Fruit fly (Drosophila melanogaster): ENCODE results near the gene CG8086.

Gene CG8086

DNA sequence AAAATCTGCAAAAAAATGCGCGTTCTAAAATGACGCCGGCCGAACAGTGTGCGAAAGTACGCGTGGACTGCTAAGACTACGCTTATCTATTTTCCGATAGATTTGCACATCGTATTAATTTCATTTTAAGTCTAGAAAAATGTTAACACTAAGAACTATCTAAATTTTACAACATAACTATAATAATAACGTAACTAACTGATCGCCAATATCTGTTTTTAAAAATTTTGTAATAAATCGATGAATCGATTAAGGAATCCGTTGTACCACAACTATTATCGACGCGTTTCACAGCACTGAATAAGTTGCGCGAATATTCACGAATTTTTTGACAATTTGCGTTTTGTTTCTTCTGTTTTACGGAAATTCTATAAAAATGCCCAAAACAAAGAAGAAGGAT lies 46.2 kb downstream of the CG8086 start, which contains the start of gene Ssb-c31a (continued):
- no peak for TF ChIP-seq CG6813 (GFP tag; optimal IDR thresholded peaks at IDR 0.05)
- peak; percentile 68 for TF ChIP-seq GATAe (GFP tag; conservative IDR thresholded peaks at IDR 0.05)
- peak; percentile 81 for TF ChIP-seq sob (GFP tag; IDR thresholded peaks at IDR 0.05)
- 0 out of 2 replicates have a peak, but pooled peaks have one; percentile 43 for TF ChIP-seq ttk (GFP tag; IDR thresholded peaks at IDR 0.05)
- TF ChIP-seq CG3726 (GFP tag; IDR thresholded peaks at IDR 0.05) = no peak
- TF ChIP-seq mirr (GFP tag; optimal IDR thresholded peaks at IDR 0.05) = no peak
- TF ChIP-seq sd (tag; optimal IDR thresholded peaks at IDR 0.05) = peak; percentile 61
- TF ChIP-seq CG11247 (GFP tag; IDR thresholded peaks at IDR 0.05) = no peak
- TF ChIP-seq lbe (GFP tag; optimal IDR thresholded peaks at IDR 0.05) = peak; percentile 73
- TF ChIP-seq Dfd (GFP tag; optimal IDR thresholded peaks at IDR 0.05) = no peak
- TF ChIP-seq Antp (GFP tag; optimal IDR thresholded peaks at IDR 0.05) = peak; percentile 22
- TF ChIP-seq Usf (GFP tag; optimal IDR thresholded peaks at IDR 0.05) = no peak
- TF ChIP-seq hth (optimal IDR thresholded peaks at IDR 0.05) = no peak
- TF ChIP-seq usp (GFP tag; optimal IDR thresholded peaks at IDR 0.05) = no peak
- peak; percentile 81 for TF ChIP-seq CG3847 (GFP tag; IDR thresholded peaks at IDR 0.05)
- TF ChIP-seq HLH54F (GFP tag; optimal IDR thresholded peaks at IDR 0.05) = peak; percentile 53
- TF ChIP-seq Ada2b (GFP tag; IDR thresholded peaks at IDR 0.05) = no peak
- no peak for TF ChIP-seq CG12071 (GFP tag; optimal IDR thresholded peaks at IDR 0.05)
- TF ChIP-seq fd3F (GFP tag; optimal IDR thresholded peaks at IDR 0.05) = no peak
- TF ChIP-seq TFAM (GFP tag; optimal IDR thresholded peaks at IDR 0.05) = no peak
- TF ChIP-seq pan (optimal IDR thresholded peaks at IDR 0.05) = no peak
- TF ChIP-seq pan (GFP tag; optimal IDR thresholded peaks at IDR 0.05 in 1 of 2, IDR thresholded peaks at IDR 0.05 in 1 of 2) = no peak
- no peak for TF ChIP-seq pros (GFP tag; optimal IDR thresholded peaks at IDR 0.05)
- no peak for TF ChIP-seq CG10959 (GFP tag; IDR thresholded peaks at IDR 0.05)
- TF ChIP-seq Hmx (GFP tag; optimal IDR thresholded peaks at IDR 0.05) = peak; percentile 33
- TF ChIP-seq Elba2 (GFP tag; optimal IDR thresholded peaks at IDR 0.05) = no peak
- peak; percentile 33 for TF ChIP-seq dmrt99B (tag; optimal IDR thresholded peaks at IDR 0.05)
- peak; percentile 80 for TF ChIP-seq unc-4 (GFP tag; IDR thresholded peaks at IDR 0.05; ENCODE audit: partially characterized antibody)
- TF ChIP-seq Trl (optimal IDR thresholded peaks at IDR 0.05) = no peak
- peak; percentile 63 for TF ChIP-seq Trl (GFP tag; optimal IDR thresholded peaks at IDR 0.05)
- peak; percentile 28; the same call in 1 of the 2 replicates for TF ChIP-seq CG17328 (GFP tag; IDR thresholded peaks at IDR 0.05)
- 0 out of 3 replicates have a peak, but pooled peaks have one; percentile 18 for TF ChIP-seq so (GFP tag; IDR thresholded peaks at IDR 0.05)
- no peak for TF ChIP-seq ase (GFP tag; IDR thresholded peaks at IDR 0.05)
- TF ChIP-seq CG16779 (GFP tag; IDR thresholded peaks at IDR 0.05) = no peak
- TF ChIP-seq zen2 (GFP tag; IDR thresholded peaks at IDR 0.05; ENCODE audit: partially characterized antibody) = peak; percentile 28; the same call in 1 of the 3 replicates
- peak; percentile 56 for TF ChIP-seq CG1603 (tag; optimal IDR thresholded peaks at IDR 0.05)
- TF ChIP-seq Sox102F (GFP tag; optimal IDR thresholded peaks at IDR 0.05) = no peak
- TF ChIP-seq salm (tag; optimal IDR thresholded peaks at IDR 0.05) = no peak
- TF ChIP-seq tgo (GFP tag; IDR thresholded peaks at IDR 0.05) = peak; percentile 47; the same call in 1 of the 3 replicates
- TF ChIP-seq chif (GFP tag; optimal IDR thresholded peaks at IDR 0.05) = peak in 1 of 2 experiments; percentile 35
- TF ChIP-seq pfk (GFP tag; optimal IDR thresholded peaks at IDR 0.05) = no peak
- no peak for TF ChIP-seq peb (GFP tag; IDR thresholded peaks at IDR 0.05)
- no peak for TF ChIP-seq jigr1 (GFP tag; IDR thresholded peaks at IDR 0.05)
- no peak for TF ChIP-seq Dek (tag; optimal IDR thresholded peaks at IDR 0.05)
- peak; percentile 64 for TF ChIP-seq nmo (GFP tag; optimal IDR thresholded peaks at IDR 0.05)
- peak; percentile 49 for TF ChIP-seq CG18476 (GFP tag; optimal IDR thresholded peaks at IDR 0.05)
- TF ChIP-seq lmd (GFP tag; IDR thresholded peaks at IDR 0.05) = no peak
- no peak for TF ChIP-seq zf30C (GFP tag; optimal IDR thresholded peaks at IDR 0.05)
- TF ChIP-seq CG6791 (GFP tag; IDR thresholded peaks at IDR 0.05; ENCODE audit: partially characterized antibody) = no peak
- TF ChIP-seq exex (tag; optimal IDR thresholded peaks at IDR 0.05) = peak; percentile 35
- peak; percentile 61 for TF ChIP-seq CG10147 (GFP tag; optimal IDR thresholded peaks at IDR 0.05)
- peak; percentile 35 for TF ChIP-seq CG12744 (GFP tag; optimal IDR thresholded peaks at IDR 0.05)

All from whole organism, embryonic.